Fruit fly (Drosophila melanogaster): ENCODE results near the gene CheB93a.

DNA sequence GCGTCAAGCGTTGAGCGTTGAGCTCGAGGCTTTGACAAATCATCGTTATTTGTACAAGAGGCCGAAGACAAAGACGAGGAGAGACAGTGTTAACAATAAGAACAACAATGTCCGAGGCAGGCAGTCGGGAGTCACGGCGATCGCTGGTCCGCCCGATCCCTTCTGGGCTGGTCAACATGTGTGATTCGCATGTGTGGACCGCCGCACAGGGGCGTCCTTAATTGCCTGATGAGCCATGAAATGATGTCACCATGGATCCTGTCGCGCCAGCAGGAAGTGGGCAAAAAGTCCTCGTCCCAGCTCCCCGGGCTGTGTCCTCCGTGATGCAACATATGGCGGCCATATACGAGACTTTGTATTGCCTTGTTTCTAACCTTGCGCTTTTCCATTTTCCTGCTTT, 27.3 kb upstream of the CheB93a start:
- no peak for TF ChIP-seq pan (optimal IDR thresholded peaks at IDR 0.05)
- TF ChIP-seq Dll (optimal IDR thresholded peaks at IDR 0.05): no peak
- no peak for TF ChIP-seq usp (GFP tag; optimal IDR thresholded peaks at IDR 0.05)
- TF ChIP-seq CG8478 (optimal IDR thresholded peaks at IDR 0.05): no peak
